5 fruit fly cellular contexts compared by ENCODE assay signal in the genomic region with DNA sequence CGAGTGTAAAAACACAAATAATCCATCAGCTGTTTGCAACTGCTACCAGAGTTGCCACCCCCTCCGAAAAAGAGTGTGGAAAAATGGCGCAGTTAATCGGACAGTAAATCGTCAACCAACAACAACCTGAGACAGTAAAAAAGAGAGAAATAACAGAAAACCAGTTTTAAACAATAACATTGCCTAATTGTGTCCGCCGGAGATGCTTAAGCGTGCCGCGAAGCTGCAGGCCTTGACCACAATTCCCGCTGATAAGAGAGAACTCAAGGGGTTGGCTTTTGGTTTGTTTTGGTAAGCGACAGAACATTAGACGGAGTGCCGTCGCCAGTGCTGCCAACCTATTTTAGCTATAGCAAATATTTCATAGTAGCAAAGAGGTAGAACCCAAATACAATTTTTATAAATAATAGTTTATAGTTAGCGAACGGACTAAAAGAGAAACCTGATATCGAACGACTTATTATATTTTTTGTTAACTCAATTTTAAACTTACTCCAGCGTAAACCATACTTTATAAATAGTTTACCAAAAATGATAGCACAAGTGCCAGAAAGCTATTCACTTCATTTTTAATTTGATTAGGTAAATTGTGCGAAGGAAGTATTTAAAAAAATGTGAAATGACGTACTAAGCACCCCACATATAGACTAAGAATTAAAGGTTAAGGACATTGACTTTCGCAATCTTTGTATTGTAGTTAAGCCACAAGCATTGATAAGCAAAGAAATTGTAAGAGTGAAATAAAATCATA.
TF ChIP-seq lines count a peak whose summit lies in the region.

Gene Atg6, minus strand, starts transcription at position 93 of the 751 bp plus-strand sequence.
Gene Pisd, plus strand, starts transcription at position 94 of the 751 bp plus-strand sequence.

- TF ChIP-seq CTCF in whole organism, embryonic (GFP tag; optimal IDR thresholded peaks at IDR 0.05; lab: Kevin White, UChicago), result peak; percentile 66

TF ChIP-seq in whole organism, adult, 20 proteins besides CTCF, POLR2A, EP300 and RAD21 (continues in another document):
- TF ChIP-seq Hr96 (GFP tag; optimal IDR thresholded peaks at IDR 0.05; lab: Kevin White, UChicago) (peak; percentile 57), cnc (optimal IDR thresholded peaks at IDR 0.05; lab: Kevin White, UChicago) (no peak), Crg-1 (GFP tag; optimal IDR thresholded peaks at IDR 0.05; lab: Kevin White, UChicago) (peak; percentile 24), CG5204 (GFP tag; optimal IDR thresholded peaks at IDR 0.05; lab: Kevin White, UChicago) (no peak), tj (GFP tag; optimal IDR thresholded peaks at IDR 0.05; lab: Kevin White, UChicago) (peak; percentile 34), CG11617 (GFP tag; optimal IDR thresholded peaks at IDR 0.05; lab: Kevin White, UChicago) (peak; percentile 53), toe (GFP tag; optimal IDR thresholded peaks at IDR 0.05; lab: Kevin White, UChicago) (no peak), CG33017 (tag; optimal IDR thresholded peaks at IDR 0.05; lab: Kevin White, UChicago) (no peak), bab1 (GFP tag; optimal IDR thresholded peaks at IDR 0.05; lab: Kevin White, UChicago) (peak; percentile 63), CG1620 (GFP tag; optimal IDR thresholded peaks at IDR 0.05; lab: Kevin White, UChicago) (peak; percentile 1), kay (GFP tag; lab: Kevin White, UChicago; ENCODE audit: borderline replicate concordance) (no peak), Clk (GFP tag; optimal IDR thresholded peaks at IDR 0.05; lab: Kevin White, UChicago) (no peak), CG7101 (tag; optimal IDR thresholded peaks at IDR 0.05; lab: Kevin White, UChicago) (peak; percentile 8), pad (GFP tag; optimal IDR thresholded peaks at IDR 0.05; lab: Kevin White, UChicago) (peak; percentile 41), Mnt (GFP tag; optimal IDR thresholded peaks at IDR 0.05; lab: Kevin White, UChicago) (peak; percentile 62), cic (GFP tag; optimal IDR thresholded peaks at IDR 0.05; lab: Kevin White, UChicago) (peak; percentile 61)

TF ChIP-seq in whole organism, embryonic, 481 proteins besides CTCF, POLR2A, EP300 and RAD21 (continues in another document):
- TF ChIP-seq vnd (GFP tag; IDR thresholded peaks at IDR 0.05; lab: Robert Waterston, UW; ENCODE audit: partially characterized antibody) (0 out of 3 replicates have a peak, but pooled peaks have one; percentile 1), CG3838 (GFP tag; optimal IDR thresholded peaks at IDR 0.05; lab: Kevin White, UChicago) (peak; percentile 28), esg (GFP tag; conservative IDR thresholded peaks at IDR 0.05; lab: Robert Waterston, UW) (0 out of 2 replicates have a peak, but pooled peaks have one; percentile 6), CG7357 (GFP tag; IDR thresholded peaks at IDR 0.05; lab: Robert Waterston, UW) (no peak), CG30403 (GFP tag; optimal IDR thresholded peaks at IDR 0.05; lab: Kevin White, UChicago) (peak; percentile 30), Deaf1 (tag; optimal IDR thresholded peaks at IDR 0.05; lab: Kevin White, UChicago) (peak; percentile 8), CG15601 (tag; optimal IDR thresholded peaks at IDR 0.05; lab: Kevin White, UChicago) (peak; percentile 16), CG7987 (GFP tag; optimal IDR thresholded peaks at IDR 0.05; lab: Kevin White, UChicago) (peak; percentile 30), CG11723 (GFP tag; optimal IDR thresholded peaks at IDR 0.05; lab: Kevin White, UChicago) (no peak), TFAM (GFP tag; optimal IDR thresholded peaks at IDR 0.05; lab: Kevin White, UChicago) (no peak), sug (tag; optimal IDR thresholded peaks at IDR 0.05; lab: Kevin White, UChicago) (peak; percentile 81), CG13894 (tag; optimal IDR thresholded peaks at IDR 0.05; lab: Kevin White, UChicago) (peak; percentile 82), scrt (GFP tag; optimal IDR thresholded peaks at IDR 0.05; lab: Kevin White, UChicago) (peak; percentile 30), ind (GFP tag; optimal IDR thresholded peaks at IDR 0.05; lab: Kevin White, UChicago) (peak; percentile 26), amos (GFP tag; IDR thresholded peaks at IDR 0.05; lab: Robert Waterston, UW; ENCODE audit: partially characterized antibody) (peak; percentile 51; the same call in 1 of the 2 replicates)

TF ChIP-seq in whole organism, prepupa, 60 proteins besides CTCF, POLR2A, EP300 and RAD21 (continues in another document):
- TF ChIP-seq dsx (GFP tag; optimal IDR thresholded peaks at IDR 0.05; lab: Kevin White, UChicago; ENCODE audit: poor library complexity, severe bottlenecking), result peak; percentile 63
- TF ChIP-seq CG16779 (tag; optimal IDR thresholded peaks at IDR 0.05; lab: Kevin White, UChicago), result no peak
- TF ChIP-seq dac (GFP tag; optimal IDR thresholded peaks at IDR 0.05; lab: Kevin White, UChicago), result no peak
- no peak for TF ChIP-seq Hr38 (GFP tag; optimal IDR thresholded peaks at IDR 0.05; lab: Kevin White, UChicago)
- TF ChIP-seq CG32006 (GFP tag; optimal IDR thresholded peaks at IDR 0.05; lab: Kevin White, UChicago), result no peak
- no peak for TF ChIP-seq CG6854 (GFP tag; optimal IDR thresholded peaks at IDR 0.05; lab: Kevin White, UChicago)
- peak; percentile 60 for TF ChIP-seq Eip78C (GFP tag; lab: Kevin White, UChicago)
- TF ChIP-seq topi (GFP tag; optimal IDR thresholded peaks at IDR 0.05; lab: Kevin White, UChicago), result peak; percentile 5
- peak; percentile 11 for TF ChIP-seq CG10631 (GFP tag; optimal IDR thresholded peaks at IDR 0.05; lab: Kevin White, UChicago)
- TF ChIP-seq CG10669 (GFP tag; optimal IDR thresholded peaks at IDR 0.05; lab: Kevin White, UChicago), result no peak
- no peak for TF ChIP-seq Sox15 (GFP tag; optimal IDR thresholded peaks at IDR 0.05; lab: Kevin White, UChicago)
- TF ChIP-seq Eip75B (GFP tag; optimal IDR thresholded peaks at IDR 0.05; lab: Kevin White, UChicago), result peak; percentile 11
- peak in 1 of 2 experiments; percentile 31 for TF ChIP-seq ss (GFP tag; optimal IDR thresholded peaks at IDR 0.05; lab: Kevin White, UChicago)
- no peak for TF ChIP-seq Smox (GFP tag; optimal IDR thresholded peaks at IDR 0.05; lab: Kevin White, UChicago)
- no peak for TF ChIP-seq fd85E (GFP tag; optimal IDR thresholded peaks at IDR 0.05; lab: Kevin White, UChicago)
- TF ChIP-seq CG6792 (GFP tag; optimal IDR thresholded peaks at IDR 0.05; lab: Kevin White, UChicago), result no peak
- TF ChIP-seq Ets96B (tag; optimal IDR thresholded peaks at IDR 0.05; lab: Kevin White, UChicago), result no peak

TF ChIP-seq in whole organism, pupa, 21 proteins besides CTCF, POLR2A, EP300 and RAD21:
- peak; percentile 6 for TF ChIP-seq Snoo (tag; optimal IDR thresholded peaks at IDR 0.05; lab: Kevin White, UChicago)
- TF ChIP-seq CG32121 (GFP tag; IDR thresholded peaks at IDR 0.05; lab: Robert Waterston, UW), result no peak
- TF ChIP-seq D1 (tag; optimal IDR thresholded peaks at IDR 0.05; lab: Kevin White, UChicago), result no peak
- TF ChIP-seq CG9948 (tag; optimal IDR thresholded peaks at IDR 0.05; lab: Kevin White, UChicago), result no peak
- TF ChIP-seq CG8301 (tag; optimal IDR thresholded peaks at IDR 0.05; lab: Kevin White, UChicago), result no peak
- TF ChIP-seq CG10348 (GFP tag; IDR thresholded peaks at IDR 0.05; lab: Robert Waterston, UW), result no peak
- TF ChIP-seq CG12605 (GFP tag; IDR thresholded peaks at IDR 0.05; lab: Robert Waterston, UW), result 0 out of 2 replicates have a peak, but pooled peaks have one; percentile 9
- TF ChIP-seq Pif1B (GFP tag; optimal IDR thresholded peaks at IDR 0.05; lab: Kevin White, UChicago), result no peak
- no peak for TF ChIP-seq gl (tag; optimal IDR thresholded peaks at IDR 0.05; lab: Kevin White, UChicago)
- peak; percentile 41 for TF ChIP-seq EcR (GFP tag; optimal IDR thresholded peaks at IDR 0.05; lab: Kevin White, UChicago)
- peak; percentile 16; the same call in 1 of the 2 replicates for TF ChIP-seq Ets98B (GFP tag; IDR thresholded peaks at IDR 0.05; lab: Robert Waterston, UW)
- TF ChIP-seq CG8159 (tag; optimal IDR thresholded peaks at IDR 0.05; lab: Kevin White, UChicago), result peak; percentile 20
- TF ChIP-seq CG14655 (GFP tag; optimal IDR thresholded peaks at IDR 0.05; lab: Kevin White, UChicago), result no peak
- no peak for TF ChIP-seq CG13204 (GFP tag; optimal IDR thresholded peaks at IDR 0.05; lab: Kevin White, UChicago)
- no peak for TF ChIP-seq rn (GFP tag; IDR thresholded peaks at IDR 0.05; lab: Robert Waterston, UW)
- TF ChIP-seq CG4496 (GFP tag; IDR thresholded peaks at IDR 0.05; lab: Robert Waterston, UW), result 0 out of 3 replicates have a peak, but pooled peaks have one; percentile 27
- peak; percentile 15 for TF ChIP-seq CG15710 (tag; optimal IDR thresholded peaks at IDR 0.05; lab: Kevin White, UChicago)

TF ChIP-seq in whole organism, wandering third instar larva, 38 proteins besides CTCF, POLR2A, EP300 and RAD21:
- peak; percentile 77 for TF ChIP-seq Myc (optimal IDR thresholded peaks at IDR 0.05; lab: Kevin White, UChicago)
- peak; percentile 44 for TF ChIP-seq Sp1 (GFP tag; optimal IDR thresholded peaks at IDR 0.05; lab: Kevin White, UChicago)
- peak; percentile 26 for TF ChIP-seq psq (GFP tag; optimal IDR thresholded peaks at IDR 0.05; lab: Kevin White, UChicago)
- TF ChIP-seq CG9705 (GFP tag; optimal IDR thresholded peaks at IDR 0.05; lab: Kevin White, UChicago), result no peak
- TF ChIP-seq foxo (GFP tag; optimal IDR thresholded peaks at IDR 0.05; lab: Kevin White, UChicago), result peak in 1 of 2 experiments; percentile 44
- TF ChIP-seq GATAd (GFP tag; optimal IDR thresholded peaks at IDR 0.05; lab: Kevin White, UChicago), result no peak
- no peak for TF ChIP-seq Vsx2 (GFP tag; optimal IDR thresholded peaks at IDR 0.05; lab: Kevin White, UChicago; ENCODE audit: partially characterized antibody)
- TF ChIP-seq sv (GFP tag; optimal IDR thresholded peaks at IDR 0.05; lab: Kevin White, UChicago), result no peak
- peak; percentile 57 for TF ChIP-seq rgr (GFP tag; optimal IDR thresholded peaks at IDR 0.05; lab: Kevin White, UChicago)
- no peak for TF ChIP-seq Rel (GFP tag; optimal IDR thresholded peaks at IDR 0.05; lab: Kevin White, UChicago)
- TF ChIP-seq Rel (tag; optimal IDR thresholded peaks at IDR 0.05; lab: Kevin White, UChicago), result peak; percentile 54
- TF ChIP-seq Hnf4 (GFP tag; optimal IDR thresholded peaks at IDR 0.05; lab: Kevin White, UChicago), result peak; percentile 33
- no peak for TF ChIP-seq br (GFP tag; optimal IDR thresholded peaks at IDR 0.05; lab: Kevin White, UChicago)
- TF ChIP-seq woc (GFP tag; optimal IDR thresholded peaks at IDR 0.05; lab: Kevin White, UChicago), result peak; percentile 66
- TF ChIP-seq HLH106 (tag; optimal IDR thresholded peaks at IDR 0.05; lab: Kevin White, UChicago), result peak; percentile 31
- peak; percentile 78 for TF ChIP-seq h (GFP tag; optimal IDR thresholded peaks at IDR 0.05; lab: Kevin White, UChicago)
- TF ChIP-seq ey (GFP tag; optimal IDR thresholded peaks at IDR 0.05; lab: Kevin White, UChicago), result peak; percentile 33
- TF ChIP-seq fru (GFP tag; optimal IDR thresholded peaks at IDR 0.05; lab: Kevin White, UChicago), result peak; percentile 99
